Fruit fly (Drosophila melanogaster): ENCODE measurements around the gene milt.

Gene milt

DNA sequence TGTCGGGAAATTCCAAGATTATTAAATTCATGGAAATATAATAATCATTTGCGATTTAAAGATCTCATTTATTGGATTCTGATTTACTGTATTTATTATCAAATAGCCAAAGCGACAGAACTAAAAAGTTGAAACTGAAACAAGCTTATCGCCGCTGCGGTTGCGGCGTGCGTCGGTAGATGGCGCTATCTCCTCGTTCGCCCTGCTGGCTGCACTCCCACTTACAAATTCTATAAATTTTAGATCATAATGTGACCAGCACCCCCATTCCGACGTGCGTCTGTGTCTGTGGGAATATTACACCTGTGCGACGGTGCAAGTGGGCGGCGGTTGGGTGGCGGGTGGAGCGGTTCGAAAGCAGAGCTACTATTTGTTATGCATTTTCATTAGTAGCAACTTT is 59.8 kb downstream of the milt start:
- TF ChIP-seq woc (GFP tag; optimal IDR thresholded peaks at IDR 0.05): no peak
- TF ChIP-seq dmrt93B (GFP tag; optimal IDR thresholded peaks at IDR 0.05): no peak

- TF ChIP-seq Hr78 (GFP tag; optimal IDR thresholded peaks at IDR 0.05) (no peak), jim (GFP tag; optimal IDR thresholded peaks at IDR 0.05) (no peak), br (GFP tag; optimal IDR thresholded peaks at IDR 0.05) (no peak), N (GFP tag; optimal IDR thresholded peaks at IDR 0.05) (no peak), Abd-B (GFP tag; optimal IDR thresholded peaks at IDR 0.05) (no peak), Dfd (GFP tag; optimal IDR thresholded peaks at IDR 0.05) (no peak)
Measured at dm6 chr2L:7100830-7101229, 63.2 kb downstream of the milt start.

DNA sequence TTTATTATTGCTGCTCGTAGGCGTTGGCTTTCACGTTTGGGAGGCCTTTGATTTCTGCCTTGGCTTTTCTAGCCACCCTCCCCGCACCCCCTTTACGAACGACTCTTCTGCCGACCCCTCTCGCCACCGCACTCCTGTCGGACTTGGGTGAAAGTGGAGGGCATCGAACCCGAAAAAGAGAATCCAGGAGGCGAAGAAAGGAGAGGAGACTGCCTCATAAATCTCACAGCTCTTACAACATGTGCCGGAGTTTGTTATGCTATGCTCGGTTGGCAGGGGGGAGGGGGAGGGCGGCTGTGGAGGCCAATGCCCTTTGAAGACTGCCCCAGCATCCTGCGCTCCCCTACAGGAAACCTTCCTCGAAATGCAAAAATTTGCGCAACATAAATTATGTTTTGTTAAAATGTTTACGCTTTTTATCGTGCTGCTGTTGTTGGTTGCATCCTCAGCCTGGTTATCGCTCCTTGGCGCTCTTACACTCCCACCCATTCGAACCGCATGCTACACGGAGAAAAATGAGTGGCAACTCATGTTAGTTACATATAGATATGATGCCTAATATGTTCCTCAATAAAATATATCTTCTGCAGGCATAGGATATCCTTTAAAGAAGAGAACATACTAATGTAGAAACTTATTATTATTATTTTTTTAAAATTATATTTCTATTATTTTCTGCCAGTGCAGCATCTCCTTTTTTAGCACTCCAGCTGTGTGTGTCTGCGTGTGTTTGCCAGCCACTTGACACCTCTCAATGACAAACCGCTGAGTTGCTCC is 66.8 kb downstream of the milt start:
- TF ChIP-seq OdsH (GFP tag; optimal IDR thresholded peaks at IDR 0.05) (peak; percentile 62), HLH106 (tag; optimal IDR thresholded peaks at IDR 0.05) (peak; percentile 82), usp (GFP tag; optimal IDR thresholded peaks at IDR 0.05) (no peak), fru (GFP tag; optimal IDR thresholded peaks at IDR 0.05) (peak; percentile 46), tai (GFP tag; optimal IDR thresholded peaks at IDR 0.05) (no peak), dl (GFP tag; optimal IDR thresholded peaks at IDR 0.05; ENCODE audit: insufficient read depth in 1 of 2, partially characterized antibody in 2 of 2) (no peak), lola (GFP tag; optimal IDR thresholded peaks at IDR 0.05) (no peak), CrebA (GFP tag; optimal IDR thresholded peaks at IDR 0.05; ENCODE audit: borderline replicate concordance) (no peak), Rel (GFP tag; optimal IDR thresholded peaks at IDR 0.05) (no peak), Rel (tag; optimal IDR thresholded peaks at IDR 0.05) (peak; percentile 6), ey (GFP tag; optimal IDR thresholded peaks at IDR 0.05) (peak; percentile 20), GATAd (GFP tag; optimal IDR thresholded peaks at IDR 0.05) (no peak), woc (GFP tag; optimal IDR thresholded peaks at IDR 0.05) (no peak), dmrt93B (GFP tag; optimal IDR thresholded peaks at IDR 0.05) (peak; percentile 39), Jra (GFP tag; optimal IDR thresholded peaks at IDR 0.05) (no peak), br (GFP tag; optimal IDR thresholded peaks at IDR 0.05) (peak; percentile 22), Hnf4 (GFP tag; optimal IDR thresholded peaks at IDR 0.05) (peak; percentile 5), CG9705 (GFP tag; optimal IDR thresholded peaks at IDR 0.05) (peak; percentile 27), jim (GFP tag; optimal IDR thresholded peaks at IDR 0.05) (no peak), Sp1 (GFP tag; optimal IDR thresholded peaks at IDR 0.05) (peak; percentile 69), psq (GFP tag; optimal IDR thresholded peaks at IDR 0.05) (peak; percentile 67), rgr (GFP tag; optimal IDR thresholded peaks at IDR 0.05) (peak; percentile 53), foxo (GFP tag; optimal IDR thresholded peaks at IDR 0.05) (peak in 1 of 2 experiments; percentile 58), Vsx2 (GFP tag; optimal IDR thresholded peaks at IDR 0.05; ENCODE audit: partially characterized antibody) (no peak), h (GFP tag; optimal IDR thresholded peaks at IDR 0.05) (peak; percentile 49)

Data from whole organism, wandering third instar larva.